Fruit fly (Drosophila melanogaster) whole organism, embryonic: Measurements from ENCODE around the gene Cypl.

Experiments
- CG33213 ChIP-seq: fragments of 200-800 bp; sonication (Bioruptor generic); optimal IDR thresholded peaks from 3 replicates; lab custom pipeline; 2016; ENCODE audit warnings: missing biosample characterization, missing genetic modification characterization
- abd-A ChIP-seq: fragments of 200-800 bp; sonication (Bioruptor generic); optimal IDR thresholded peaks from 3 replicates; lab custom pipeline; 2019; ENCODE audit warnings: missing biosample characterization, mild to moderate bottlenecking, missing genetic modification characterization, moderate library complexity
- lola ChIP-seq, 3 experiments: fragments of >200 bp in 2 of 3; fragments of 200-800 bp in 1 of 3; sonication (Bioruptor generic) in 1 of 3; optimal IDR thresholded peaks; 2 replicates each; lab custom pipeline; 2017 to 2019; ENCODE audit warnings: missing biosample characterization in 3 of 3, missing genetic modification characterization in 3 of 3, mild to moderate bottlenecking in 1 of 3, moderate library complexity in 1 of 3
- tx ChIP-seq: fragments of 200-800 bp; sonication (Bioruptor generic); optimal IDR thresholded peaks from 2 replicates; lab custom pipeline; 2016; ENCODE audit warnings: missing biosample characterization, missing genetic modification characterization

- TF ChIP-seq tx (GFP tag; lab: Kevin White, UChicago) (no peak), lola (GFP tag; optimal IDR thresholded peaks at IDR 0.05; lab: Kevin White, UChicago) (no peak), abd-A (tag; lab: Kevin White, UChicago) (no peak), CG33213 (GFP tag; lab: Kevin White, UChicago) (no peak)
These were observed 2.7 kb downstream of the Cypl start for dm6 chr3L:540089-540407.
